Worm (Caenorhabditis elegans) whole organism, L4/young adult: Measurements from ENCODE around the gene T16A1.10.

Experiments used
- W03F9.2 ChIP-seq: fragments of 150-350 bp; optimal IDR thresholded peaks from 2 replicates; lab custom pipeline; 2014; ENCODE audit warnings: missing biosample characterization, missing genetic modification characterization
- him-1 ChIP-seq: sonication (generic microtip); optimal IDR thresholded peaks from 2 replicates; lab custom pipeline; 2016; ENCODE audit warnings: missing genotype, missing genetic modification reagents, missing genetic modification characterization, missing compliant biosample characterization

DNA sequence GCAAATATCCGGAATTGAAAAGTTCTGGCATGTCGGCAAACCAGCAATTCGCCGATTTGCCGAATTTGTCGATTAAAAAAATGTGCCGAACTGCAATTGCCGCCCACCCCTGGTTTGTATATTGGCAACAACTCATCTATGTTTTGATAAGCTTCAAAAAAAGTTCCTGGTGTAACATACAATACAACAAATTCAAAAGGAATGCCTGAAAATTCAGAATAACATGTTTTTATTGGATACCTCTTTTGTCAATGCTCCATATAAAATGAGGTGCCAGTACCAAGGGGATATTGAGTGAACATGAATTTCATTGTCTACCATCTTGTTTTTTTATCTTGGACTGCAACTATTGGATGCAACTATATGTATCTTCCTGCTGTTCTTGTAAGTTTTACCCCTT lies 10.6 kb downstream of the T16A1.10 start, which contains the start of gene T16A1.4:
- no peak for TF ChIP-seq W03F9.2 (tag; lab: Kevin White, UChicago)
- TF ChIP-seq him-1 (tag; lab: Kevin White, UChicago), result no peak
